Fruit fly (Drosophila melanogaster) whole organism, embryonic: Measurements from ENCODE around the gene grnd.

Experiments used
- Antp ChIP-seq: fragments of 200-800 bp; sonication (Bioruptor generic); optimal IDR thresholded peaks from 3 replicates; lab custom pipeline; 2016; ENCODE audit warnings: missing biosample characterization, missing genetic modification characterization
- CG10147 ChIP-seq: fragments of 200-800 bp; sonication (Bioruptor generic); optimal IDR thresholded peaks from 2 replicates; lab custom pipeline; 2019; ENCODE audit warnings: missing biosample characterization, mild to moderate bottlenecking, missing genetic modification characterization, moderate library complexity
- CG10267 ChIP-seq: fragments of 200-800 bp; sonication (Bioruptor generic); optimal IDR thresholded peaks from 2 replicates; lab custom pipeline; 2018; ENCODE audit warnings: missing biosample characterization, mild to moderate bottlenecking, missing genetic modification characterization, moderate library complexity
- CG11695 ChIP-seq: fragments of 200-800 bp; sonication (Bioruptor generic); IDR thresholded peaks from 3 replicates; pipeline ENCODE4 v1.3.6; 2022; ENCODE audit warnings: missing biosample characterization, missing genetic modification characterization
- CG11696 ChIP-seq: fragments of 200-800 bp; sonication (Bioruptor generic); IDR thresholded peaks from 2 replicates; pipeline ENCODE4 v1.3.6; 2022; ENCODE audit warnings: missing biosample characterization, missing genetic modification characterization
- CG11723 ChIP-seq: fragments of 200-800 bp; sonication (Bioruptor generic); optimal IDR thresholded peaks from 2 replicates; lab custom pipeline; 2017; ENCODE audit warnings: missing biosample characterization, mild to moderate bottlenecking, missing genetic modification characterization
- CG12769 ChIP-seq: fragments of 200-800 bp; sonication (Bioruptor generic); optimal IDR thresholded peaks from 2 replicates; lab custom pipeline; 2019; ENCODE audit warnings: missing biosample characterization, mild to moderate bottlenecking, missing genetic modification characterization, moderate library complexity
- CG14014 ChIP-seq: fragments of 200-800 bp; sonication (Bioruptor generic); IDR thresholded peaks from 2 replicates; pipeline ENCODE4 v1.3.6; 2022; ENCODE audit warnings: missing biosample characterization, missing genetic modification characterization
- CG16779 ChIP-seq: fragments of 200-800 bp; sonication (Bioruptor generic); IDR thresholded peaks from 2 replicates; pipeline ENCODE4 v1.3.6; 2022; ENCODE audit warnings: missing biosample characterization, missing genetic modification characterization
- CG2116 ChIP-seq: fragments of 200-800 bp; sonication (Bioruptor generic); optimal IDR thresholded peaks from 3 replicates; lab custom pipeline; 2018; ENCODE audit warnings: missing biosample characterization, mild to moderate bottlenecking, missing genetic modification characterization
- CG2199 ChIP-seq: fragments of 200-800 bp; sonication (Bioruptor generic); IDR thresholded peaks from 3 replicates; pipeline ENCODE4 v1.3.6; 2022; ENCODE audit warnings: missing biosample characterization, missing genetic modification characterization
- CG3163 ChIP-seq: fragments of 200-800 bp; sonication (Bioruptor generic); optimal IDR thresholded peaks from 3 replicates; lab custom pipeline; 2016; ENCODE audit warnings: missing biosample characterization, missing genetic modification characterization
- CG3726 ChIP-seq: fragments of 200-800 bp; sonication (Bioruptor generic); IDR thresholded peaks from 3 replicates; pipeline ENCODE4, ENCODE4 v1.3.6; 2022; ENCODE audit warnings: missing biosample characterization, missing genetic modification characterization
- CG3995 ChIP-seq: fragments of 200-800 bp; sonication (Bioruptor generic); optimal IDR thresholded peaks from 3 replicates; lab custom pipeline; 2016; ENCODE audit warnings: missing biosample characterization, missing genetic modification characterization
- CG4617 ChIP-seq: fragments of 200-800 bp; sonication (Bioruptor generic); optimal IDR thresholded peaks from 3 replicates; lab custom pipeline; 2016; ENCODE audit warnings: missing biosample characterization, missing genetic modification characterization, borderline replicate concordance
- CG4820 ChIP-seq: fragments of 200-800 bp; sonication (Bioruptor generic); optimal IDR thresholded peaks from 3 replicates; lab custom pipeline; 2016; ENCODE audit warnings: missing biosample characterization, missing genetic modification characterization
- CG6813 ChIP-seq: fragments of 200-800 bp; sonication (Bioruptor generic); optimal IDR thresholded peaks from 2 replicates; lab custom pipeline; 2017; ENCODE audit warnings: missing biosample characterization, missing genetic modification characterization, mild to moderate bottlenecking, moderate library complexity, missing genetic modification reagents
- CG7271 ChIP-seq: fragments of 200-800 bp; sonication (Bioruptor generic); optimal IDR thresholded peaks from 2 replicates; lab custom pipeline; 2018; ENCODE audit warnings: missing biosample characterization, mild to moderate bottlenecking, missing genetic modification characterization, moderate library complexity
- CG8089 ChIP-seq: fragments of 200-800 bp; sonication (Bioruptor generic); optimal IDR thresholded peaks from 3 replicates; lab custom pipeline; 2016; ENCODE audit warnings: missing biosample characterization, missing genetic modification characterization
- CG9727 ChIP-seq: fragments of 200-800 bp; sonication (Bioruptor generic); optimal IDR thresholded peaks from 3 replicates; lab custom pipeline; 2017; ENCODE audit warnings: missing biosample characterization, mild to moderate bottlenecking, missing genetic modification characterization
- Dip3 ChIP-seq: fragments of 200-800 bp; sonication (Bioruptor generic); optimal IDR thresholded peaks from 3 replicates; lab custom pipeline; 2016; ENCODE audit warnings: missing biosample characterization, missing genetic modification characterization
- Dp ChIP-seq: fragments of 200-800 bp; sonication (Bioruptor generic); optimal IDR thresholded peaks from 2 replicates; lab custom pipeline; 2018; ENCODE audit warnings: missing biosample characterization, mild to moderate bottlenecking, missing genetic modification characterization, moderate library complexity
- ERR ChIP-seq: fragments of 200-800 bp; sonication (Bioruptor generic); optimal IDR thresholded peaks from 2 replicates; lab custom pipeline; 2016; ENCODE audit warnings: missing biosample characterization, missing genetic modification characterization
- Hand ChIP-seq: fragments of 200-800 bp; sonication (Bioruptor generic); optimal IDR thresholded peaks from 2 replicates; lab custom pipeline; 2017; ENCODE audit warnings: mild to moderate bottlenecking, missing biosample characterization, missing genetic modification reagents, missing genetic modification characterization
- Neu2 ChIP-seq: fragments of 200-800 bp; sonication (Bioruptor generic); optimal IDR thresholded peaks from 3 replicates; lab custom pipeline; 2016; ENCODE audit warnings: missing biosample characterization, missing genetic modification characterization, borderline replicate concordance
- Pdp1 ChIP-seq, 2 experiments: fragments of 200-800 bp; sonication (Bioruptor generic); optimal IDR thresholded peaks; 3 replicates each; lab custom pipeline; 2016; ENCODE audit warnings: missing biosample characterization in 2 of 2, missing genetic modification characterization in 2 of 2, mild to moderate bottlenecking in 1 of 2, moderate library complexity in 1 of 2
- Poxn ChIP-seq: fragments of 200-800 bp; sonication (Bioruptor generic); IDR thresholded peaks from 2 replicates; pipeline ENCODE4 v1.3.6; 2022; ENCODE audit warnings: missing biosample characterization, missing genetic modification characterization
- Tbp ChIP-seq: fragments of >200 bp; optimal IDR thresholded peaks from 2 replicates; lab custom pipeline; 2018; ENCODE audit warnings: missing biosample characterization, missing genetic modification characterization
- Trl ChIP-seq, 3 experiments: fragments of >200 bp in 2 of 3; fragments of 200-800 bp in 1 of 3; sonication (Bioruptor generic) in 1 of 3; optimal IDR thresholded peaks; 2 replicates in 1 of 3; 3 replicates in 2 of 3; lab custom pipeline; 2016 to 2017; ENCODE audit warnings: missing biosample characterization in 1 of 3, missing genetic modification characterization in 1 of 3
- Vsx1 ChIP-seq: fragments of 200-800 bp; sonication (Bioruptor generic); optimal IDR thresholded peaks from 2 replicates; lab custom pipeline; 2017; ENCODE audit warnings: missing biosample characterization, mild to moderate bottlenecking, missing genetic modification characterization, missing genetic modification reagents
- ara ChIP-seq: fragments of 200-800 bp; sonication (Bioruptor generic); IDR thresholded peaks from 2 replicates; pipeline ENCODE4 v1.3.6; 2022; ENCODE audit warnings: missing biosample characterization, missing genetic modification characterization
- bab2 ChIP-seq: fragments of 200-800 bp; sonication (Bioruptor generic); optimal IDR thresholded peaks from 2 replicates; lab custom pipeline; 2016; ENCODE audit warnings: missing biosample characterization, missing genetic modification characterization
- chif ChIP-seq, 2 experiments: fragments of 200-800 bp; sonication (Bioruptor generic); optimal IDR thresholded peaks; 3 replicates each; lab custom pipeline; 2016; ENCODE audit warnings: missing biosample characterization in 2 of 2, missing genetic modification characterization in 2 of 2
- chm ChIP-seq: fragments of 200-800 bp; sonication (Bioruptor generic); IDR thresholded peaks from 2 replicates; pipeline ENCODE4 v1.3.6; 2022; ENCODE audit warnings: missing biosample characterization, missing genetic modification characterization
- dimm ChIP-seq: fragments of 200-800 bp; sonication (Bioruptor generic); IDR thresholded peaks from 2 replicates; pipeline ENCODE4 v1.3.6; 2022; ENCODE audit warnings: missing biosample characterization, missing genetic modification characterization
- dpn ChIP-seq, 2 experiments: fragments of 200-800 bp; sonication (Bioruptor generic); optimal IDR thresholded peaks; 3 replicates each; lab custom pipeline; 2016; ENCODE audit warnings: missing biosample characterization in 2 of 2, missing genetic modification characterization in 2 of 2
- ems ChIP-seq: fragments of 200-800 bp; sonication (Bioruptor generic); optimal IDR thresholded peaks from 3 replicates; lab custom pipeline; 2016; ENCODE audit warnings: missing biosample characterization, missing genetic modification characterization
- fd96Cb ChIP-seq: fragments of 200-800 bp; sonication (Bioruptor generic); optimal IDR thresholded peaks from 2 replicates; lab custom pipeline; 2018; ENCODE audit warnings: missing biosample characterization, mild to moderate bottlenecking, missing genetic modification characterization, moderate library complexity
- fru ChIP-seq: fragments of >200 bp; optimal IDR thresholded peaks from 2 replicates; lab custom pipeline; 2017
- grn ChIP-seq: fragments of 200-800 bp; sonication (Bioruptor generic); optimal IDR thresholded peaks from 3 replicates; lab custom pipeline; 2017; ENCODE audit warnings: missing biosample characterization, missing genetic modification characterization
- gro ChIP-seq: fragments of 200-800 bp; sonication (Bioruptor generic); optimal IDR thresholded peaks from 2 replicates; lab custom pipeline; 2016; ENCODE audit warnings: missing biosample characterization, missing genetic modification characterization
- gsb ChIP-seq: fragments of 200-800 bp; sonication (Bioruptor generic); IDR thresholded peaks from 2 replicates; pipeline ENCODE4 v1.3.6; 2022; ENCODE audit warnings: missing biosample characterization, missing genetic modification characterization
- odd ChIP-seq: fragments of 200-800 bp; sonication (Bioruptor generic); optimal IDR thresholded peaks from 2 replicates; lab custom pipeline; 2017; ENCODE audit warnings: missing biosample characterization, mild to moderate bottlenecking, missing genetic modification characterization
- peb ChIP-seq: fragments of 200-800 bp; sonication (Bioruptor generic); IDR thresholded peaks from 2 replicates; pipeline ENCODE4 v1.3.6; 2022; ENCODE audit warnings: missing biosample characterization, missing genetic modification characterization
- pho ChIP-seq: fragments of 200-800 bp; sonication (Bioruptor generic); optimal IDR thresholded peaks from 2 replicates; lab custom pipeline; 2016; ENCODE audit warnings: missing biosample characterization, missing genetic modification characterization
- ranshi ChIP-seq: fragments of 200-800 bp; sonication (Bioruptor generic); IDR thresholded peaks from 2 replicates; pipeline ENCODE4 v1.3.6; 2022; ENCODE audit warnings: missing biosample characterization, missing genetic modification characterization
- sc ChIP-seq, 3 experiments: fragments of >200 bp in 2 of 3; fragments of 200-800 bp in 1 of 3; sonication (Bioruptor generic) in 1 of 3; optimal IDR thresholded peaks; 2 replicates in 2 of 3; 3 replicates in 1 of 3; lab custom pipeline; 2017; ENCODE audit warnings: mild to moderate bottlenecking in 1 of 3, missing biosample characterization in 1 of 3, missing genetic modification characterization in 1 of 3, missing genetic modification reagents in 1 of 3
- slbo ChIP-seq: fragments of 200-800 bp; sonication (Bioruptor generic); IDR thresholded peaks from 2 replicates; pipeline ENCODE4 v1.3.6; 2022; ENCODE audit warnings: missing biosample characterization, missing genetic modification characterization
- sr ChIP-seq: fragments of 200-800 bp; sonication (Bioruptor generic); IDR thresholded peaks from 3 replicates; pipeline ENCODE4 v1.3.6; 2022; ENCODE audit warnings: missing biosample characterization, missing genetic modification characterization
- wor ChIP-seq: fragments of 200-800 bp; sonication (Bioruptor generic); IDR thresholded peaks from 2 replicates; pipeline ENCODE4 v1.3.6; 2022; ENCODE audit warnings: missing biosample characterization, missing genetic modification characterization

The grnd gene

dm6 chr2L:18442903-18443608 is 42.2 kb upstream of the grnd start, which contains the start of gene RpS26 (continued):
- peak; percentile 87 for TF ChIP-seq Tbp (GFP tag; lab: Kevin White, UChicago)
- TF ChIP-seq gro (GFP tag; lab: Kevin White, UChicago) = peak; percentile 40
- no peak for TF ChIP-seq CG8089 (GFP tag; lab: Kevin White, UChicago)
- peak; percentile 58 for TF ChIP-seq CG10267 (tag; lab: Kevin White, UChicago)
- no peak for TF ChIP-seq Trl (optimal IDR thresholded peaks at IDR 0.05; lab: Kevin White, UChicago)
- TF ChIP-seq Trl (GFP tag; optimal IDR thresholded peaks at IDR 0.05; lab: Kevin White, UChicago) = peak; percentile 53
- TF ChIP-seq dpn (GFP tag; optimal IDR thresholded peaks at IDR 0.05; lab: Kevin White, UChicago) = peak; percentile 42 to 70
- no peak for TF ChIP-seq CG16779 (GFP tag; lab: Robert Waterston, UW)
- peak; percentile 52 for TF ChIP-seq Antp (GFP tag; lab: Kevin White, UChicago)
- peak; percentile 8 for TF ChIP-seq Dip3 (GFP tag; lab: Kevin White, UChicago)
- TF ChIP-seq CG4617 (GFP tag; lab: Kevin White, UChicago) = no peak
- TF ChIP-seq CG2199 (GFP tag; lab: Robert Waterston, UW) = no peak
- TF ChIP-seq CG10147 (GFP tag; lab: Kevin White, UChicago) = no peak
- TF ChIP-seq wor (GFP tag; lab: Robert Waterston, UW) = no peak
- no peak for TF ChIP-seq CG11696
- TF ChIP-seq CG2116 (GFP tag; lab: Kevin White, UChicago) = peak; percentile 50
- TF ChIP-seq gsb (GFP tag; lab: Robert Waterston, UW) = no peak
- no peak for TF ChIP-seq CG11695 (GFP tag; lab: Robert Waterston, UW)
- TF ChIP-seq chif (GFP tag; optimal IDR thresholded peaks at IDR 0.05; lab: Kevin White, UChicago) = peak in 1 of 2 experiments; percentile 38
- no peak for TF ChIP-seq CG6813 (GFP tag; lab: Kevin White, UChicago)
- peak; percentile 39 for TF ChIP-seq CG4820 (GFP tag; lab: Kevin White, UChicago)
- peak; percentile 70 for TF ChIP-seq slbo (GFP tag; lab: Robert Waterston, UW)
- peak; percentile 22 for TF ChIP-seq CG12769
- peak; percentile 34 for TF ChIP-seq Dp (GFP tag; lab: Kevin White, UChicago)
- TF ChIP-seq ranshi = no peak; the same call in 1 of the 2 replicates
- peak; percentile 44 to 51 for TF ChIP-seq Pdp1 (GFP tag; optimal IDR thresholded peaks at IDR 0.05; lab: Kevin White, UChicago)
- TF ChIP-seq fd96Cb (tag; lab: Kevin White, UChicago) = no peak
- TF ChIP-seq CG3726 (GFP tag; lab: Robert Waterston, UW) = no peak
- peak; percentile 38; the same call in 1 of the 2 replicates for TF ChIP-seq CG14014 (GFP tag; lab: Robert Waterston, UW)
- no peak for TF ChIP-seq CG7271 (tag; lab: Kevin White, UChicago)
- no peak for TF ChIP-seq ERR
- TF ChIP-seq Neu2 (GFP tag; lab: Kevin White, UChicago) = no peak
- peak; percentile 80 for TF ChIP-seq CG9727
- peak; percentile 63 for TF ChIP-seq ems (GFP tag; lab: Kevin White, UChicago)
- TF ChIP-seq Poxn (GFP tag; lab: Robert Waterston, UW) = no peak
- peak; percentile 10 for TF ChIP-seq CG3995 (GFP tag; lab: Kevin White, UChicago)
- TF ChIP-seq sr (GFP tag; lab: Robert Waterston, UW) = no peak
- TF ChIP-seq odd = no peak
- no peak; the same call in 1 of the 2 replicates for TF ChIP-seq ara (GFP tag; lab: Robert Waterston, UW)
- no peak for TF ChIP-seq dimm
- no peak for TF ChIP-seq grn
- TF ChIP-seq Hand = peak; percentile 3
- TF ChIP-seq pho = peak; percentile 44
- no peak for TF ChIP-seq fru
- peak; percentile 70; the same call in 1 of the 2 replicates for TF ChIP-seq chm (GFP tag; lab: Robert Waterston, UW)
- peak; percentile 39 for TF ChIP-seq bab2 (GFP tag; lab: Kevin White, UChicago)
- no peak for TF ChIP-seq peb
- no peak for TF ChIP-seq Vsx1 (GFP tag; lab: Kevin White, UChicago)
- TF ChIP-seq CG11723 (GFP tag; lab: Kevin White, UChicago) = no peak
- no peak for TF ChIP-seq sc (optimal IDR thresholded peaks at IDR 0.05; lab: Kevin White, UChicago)
- no peak for TF ChIP-seq sc (GFP tag; optimal IDR thresholded peaks at IDR 0.05; lab: Kevin White, UChicago)
- peak; percentile 36 for TF ChIP-seq CG3163 (GFP tag; lab: Kevin White, UChicago)
